Worm (Caenorhabditis elegans) whole organism, mixed stage, embryonic: ENCODE results near the gene F55G7.3.

Source experiments
- blmp-1 ChIP-seq: fragments of 150-350 bp; optimal IDR thresholded peaks from 2 replicates; lab custom pipeline; 2014; ENCODE audit warnings: missing biosample characterization, missing genetic modification characterization
- flh-1 ChIP-seq: fragments of 200-800 bp; sonication (Bioruptor generic); optimal IDR thresholded peaks from 2 replicates; lab custom pipeline; 2018; ENCODE audit warnings: mild to moderate bottlenecking, missing genetic modification characterization, moderate library complexity, missing compliant biosample characterization
- lin-13 ChIP-seq: fragments of 150-350 bp; optimal IDR thresholded peaks from 2 replicates; lab custom pipeline; 2014; ENCODE audit warnings: missing biosample characterization, missing genetic modification characterization
- lsy-2 ChIP-seq: fragments of 150-350 bp; optimal IDR thresholded peaks from 2 replicates; lab custom pipeline; 2014; ENCODE audit warnings: missing biosample characterization, missing genetic modification characterization
- mep-1 ChIP-seq: fragments of 150-350 bp; optimal IDR thresholded peaks from 2 replicates; lab custom pipeline; 2017; ENCODE audit warnings: missing biosample characterization, missing genetic modification reagents, missing genetic modification characterization, inconsistent platforms
- sem-2 ChIP-seq: fragments of 200-800 bp; sonication (Bioruptor generic); optimal IDR thresholded peaks from 2 replicates; lab custom pipeline; 2018; ENCODE audit warnings: mild to moderate bottlenecking, missing genetic modification characterization, missing compliant biosample characterization
- snpc-4 ChIP-seq: fragments of 150-350 bp; optimal IDR thresholded peaks from 2 replicates; lab custom pipeline; 2014; ENCODE audit warnings: missing biosample characterization, missing genetic modification characterization
- tbx-8 ChIP-seq: fragments of 200-800 bp; sonication (Bioruptor generic); optimal IDR thresholded peaks from 2 replicates; lab custom pipeline; 2018; ENCODE audit warnings: mild to moderate bottlenecking, missing genetic modification characterization, moderate library complexity, missing compliant biosample characterization
- unc-120 ChIP-seq: sonication (generic microtip); optimal IDR thresholded peaks from 2 replicates; lab custom pipeline; 2017; ENCODE audit warnings: missing genetic modification characterization, missing compliant biosample characterization; ENCODE audit not compliant: poor library complexity, severe bottlenecking
- unc-39 ChIP-seq: fragments of 150-350 bp; optimal IDR thresholded peaks from 2 replicates; lab custom pipeline; 2014; ENCODE audit warnings: missing biosample characterization, missing genetic modification characterization
- ztf-11 ChIP-seq: fragments of 150-350 bp; optimal IDR thresholded peaks from 2 replicates; lab custom pipeline; 2014; ENCODE audit warnings: missing biosample characterization, missing genetic modification characterization

DNA sequence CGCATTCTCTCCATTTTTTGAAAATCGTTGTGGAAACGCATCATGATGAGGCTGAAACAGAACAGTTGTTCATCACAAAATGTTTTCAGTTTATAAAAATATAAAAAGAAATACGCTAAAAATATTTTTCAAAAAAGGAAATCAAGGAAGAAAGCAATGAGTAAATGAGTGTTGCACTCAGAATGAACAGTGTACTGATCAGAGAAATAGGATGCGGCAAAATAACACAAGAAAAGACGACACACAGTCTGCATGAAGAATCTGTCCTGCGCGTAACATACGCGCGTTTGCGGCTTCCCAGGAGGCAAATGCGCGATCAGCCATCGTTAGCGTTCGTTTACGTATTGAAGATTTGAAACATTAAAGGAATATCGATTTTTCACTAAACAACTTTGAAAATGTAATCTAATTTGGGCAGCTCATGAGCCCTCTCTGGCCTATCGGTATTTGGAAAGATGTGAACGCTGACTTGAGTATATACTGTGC lies 41.8 kb upstream of the F55G7.3 start, which contains the start of gene C49F5.3:
- no peak for TF ChIP-seq unc-120
- TF ChIP-seq flh-1 (GFP tag; lab: Kevin White, UChicago), result no peak
- no peak for TF ChIP-seq lsy-2 (tag; lab: Kevin White, UChicago)
- TF ChIP-seq tbx-8 (GFP tag; lab: Kevin White, UChicago), result no peak
- no peak for TF ChIP-seq blmp-1
- no peak for TF ChIP-seq ztf-11 (tag; lab: Kevin White, UChicago)
- TF ChIP-seq snpc-4 (tag; lab: Kevin White, UChicago), result no peak
- no peak for TF ChIP-seq mep-1 (tag; lab: Kevin White, UChicago)
- TF ChIP-seq unc-39, result no peak
- no peak for TF ChIP-seq sem-2 (GFP tag; lab: Kevin White, UChicago)
- no peak for TF ChIP-seq lin-13 (tag; lab: Kevin White, UChicago)
